Fruit fly (Drosophila melanogaster) whole organism, embryonic: Measurements from ENCODE around the gene CG43850.

Experiments used
- Adf1 ChIP-seq: fragments of 200-800 bp; sonication (Bioruptor generic); IDR thresholded peaks from 2 replicates; pipeline ENCODE4 v1.3.6; 2022; ENCODE audit warnings: missing biosample characterization, missing genetic modification characterization
- CG11696 ChIP-seq: fragments of 200-800 bp; sonication (Bioruptor generic); IDR thresholded peaks from 2 replicates; pipeline ENCODE4 v1.3.6; 2022; ENCODE audit warnings: missing biosample characterization, missing genetic modification characterization
- CG12071 ChIP-seq: fragments of 200-800 bp; sonication (Bioruptor generic); optimal IDR thresholded peaks from 3 replicates; lab custom pipeline; 2018; ENCODE audit warnings: missing biosample characterization, mild to moderate bottlenecking, missing genetic modification characterization
- CG12299 ChIP-seq: fragments of 200-800 bp; sonication (Bioruptor generic); optimal IDR thresholded peaks from 2 replicates; lab custom pipeline; 2018; ENCODE audit warnings: missing biosample characterization, mild to moderate bottlenecking, missing genetic modification characterization
- CG14050 ChIP-seq: fragments of 200-800 bp; sonication (Bioruptor generic); IDR thresholded peaks from 3 replicates; pipeline ENCODE4 v1.3.6; 2022; ENCODE audit warnings: missing biosample characterization, missing genetic modification characterization
- CG14965 ChIP-seq: fragments of 200-800 bp; sonication (Bioruptor generic); optimal IDR thresholded peaks from 2 replicates; lab custom pipeline; 2016; ENCODE audit warnings: missing biosample characterization, missing genetic modification characterization, borderline replicate concordance
- CG16779 ChIP-seq: fragments of 200-800 bp; sonication (Bioruptor generic); IDR thresholded peaks from 2 replicates; pipeline ENCODE4 v1.3.6; 2022; ENCODE audit warnings: missing biosample characterization, missing genetic modification characterization
- CG18764 ChIP-seq: fragments of 200-800 bp; sonication (Bioruptor generic); optimal IDR thresholded peaks from 3 replicates; lab custom pipeline; 2016; ENCODE audit warnings: missing biosample characterization, missing genetic modification characterization
- CG2202 ChIP-seq: fragments of 200-800 bp; sonication (Bioruptor generic); optimal IDR thresholded peaks from 2 replicates; lab custom pipeline; 2018; ENCODE audit warnings: missing biosample characterization, mild to moderate bottlenecking, missing genetic modification characterization
- CG30431 ChIP-seq: fragments of 200-800 bp; sonication (Bioruptor generic); optimal IDR thresholded peaks from 2 replicates; lab custom pipeline; 2017; ENCODE audit warnings: missing biosample characterization, missing genetic modification characterization
- CG32772 ChIP-seq: fragments of 200-800 bp; sonication (Bioruptor generic); IDR thresholded peaks from 2 replicates; pipeline ENCODE4 v1.3.6; 2022; ENCODE audit warnings: missing biosample characterization, missing genetic modification characterization
- CG33557 ChIP-seq: fragments of 200-800 bp; sonication (Bioruptor generic); optimal IDR thresholded peaks from 2 replicates; lab custom pipeline; 2019; ENCODE audit warnings: missing biosample characterization, mild to moderate bottlenecking, missing genetic modification characterization, moderate library complexity
- CG34422 ChIP-seq: fragments of 200-800 bp; sonication (Bioruptor generic); IDR thresholded peaks from 3 replicates; pipeline ENCODE4 v1.3.6; 2022; ENCODE audit warnings: missing biosample characterization, missing genetic modification characterization
- CG42726 ChIP-seq: fragments of 200-800 bp; sonication (Bioruptor generic); IDR thresholded peaks from 2 replicates; pipeline ENCODE4 v1.3.6; 2022; ENCODE audit warnings: missing biosample characterization, missing genetic modification characterization; ENCODE audit not compliant: partially characterized antibody
- CG6683 ChIP-seq: fragments of 200-800 bp; sonication (Bioruptor generic); optimal IDR thresholded peaks from 2 replicates; lab custom pipeline; 2017; ENCODE audit warnings: missing biosample characterization, mild to moderate bottlenecking, missing genetic modification characterization, missing genetic modification reagents
- CG7372 ChIP-seq: fragments of 200-800 bp; sonication (Bioruptor generic); IDR thresholded peaks from 2 replicates; pipeline ENCODE4 v1.3.6; 2022; ENCODE audit warnings: missing biosample characterization, missing genetic modification characterization
- CG7928 ChIP-seq: fragments of 200-800 bp; sonication (Bioruptor generic); optimal IDR thresholded peaks from 2 replicates; lab custom pipeline; 2017; ENCODE audit warnings: missing biosample characterization, mild to moderate bottlenecking, missing genetic modification characterization
- CG8388 ChIP-seq: fragments of 200-800 bp; sonication (Bioruptor generic); optimal IDR thresholded peaks from 2 replicates; lab custom pipeline; 2019; ENCODE audit warnings: missing biosample characterization, mild to moderate bottlenecking, missing genetic modification characterization, moderate library complexity
- D ChIP-seq, 2 experiments: fragments of 200-800 bp in 1 of 2; fragments of >200 bp in 1 of 2; sonication (Bioruptor generic) in 1 of 2; optimal IDR thresholded peaks; 2 replicates in 1 of 2; 3 replicates in 1 of 2; lab custom pipeline; 2017; ENCODE audit warnings: mild to moderate bottlenecking in 1 of 2, missing biosample characterization in 1 of 2, missing genetic modification characterization in 1 of 2, missing genetic modification reagents in 1 of 2
- Deaf1 ChIP-seq: fragments of 200-800 bp; optimal IDR thresholded peaks from 3 replicates; lab custom pipeline; 2019; ENCODE audit warnings: missing biosample characterization, mild to moderate bottlenecking, missing genetic modification characterization, moderate library complexity
- Dip2 ChIP-seq: fragments of 200-800 bp; sonication (Bioruptor generic); IDR thresholded peaks from 2 replicates; pipeline ENCODE4 v1.3.6; 2022; ENCODE audit warnings: missing biosample characterization, missing genetic modification characterization
- Dll ChIP-seq: fragments of 200-800 bp; sonication (Bioruptor generic); IDR thresholded peaks from 4 replicates; pipeline ENCODE4 v1.3.6; 2022; ENCODE audit warnings: missing biosample characterization, missing genetic modification characterization; ENCODE audit not compliant: partially characterized antibody
- Dp ChIP-seq: fragments of 200-800 bp; sonication (Bioruptor generic); optimal IDR thresholded peaks from 2 replicates; lab custom pipeline; 2018; ENCODE audit warnings: missing biosample characterization, mild to moderate bottlenecking, missing genetic modification characterization, moderate library complexity
- Opbp ChIP-seq: fragments of 200-800 bp; sonication (Bioruptor generic); IDR thresholded peaks from 3 replicates; pipeline ENCODE4 v1.3.6; 2022; ENCODE audit warnings: missing biosample characterization, missing genetic modification characterization; ENCODE audit not compliant: partially characterized antibody
- Poxn ChIP-seq: fragments of 200-800 bp; sonication (Bioruptor generic); IDR thresholded peaks from 2 replicates; pipeline ENCODE4 v1.3.6; 2022; ENCODE audit warnings: missing biosample characterization, missing genetic modification characterization
- Ravus ChIP-seq: fragments of 200-800 bp; sonication (Bioruptor generic); IDR thresholded peaks from 2 replicates; pipeline ENCODE4 v1.3.6; 2022; ENCODE audit warnings: missing biosample characterization, missing genetic modification characterization
- Sox100B ChIP-seq: fragments of 200-800 bp; sonication (Bioruptor generic); optimal IDR thresholded peaks from 3 replicates; lab custom pipeline; 2018; ENCODE audit warnings: missing biosample characterization, mild to moderate bottlenecking, missing genetic modification characterization
- az2 ChIP-seq: fragments of 200-800 bp; sonication (Bioruptor generic); optimal IDR thresholded peaks from 3 replicates; lab custom pipeline; 2016; ENCODE audit warnings: missing biosample characterization, missing genetic modification characterization
- cg ChIP-seq: fragments of 200-800 bp; sonication (Bioruptor generic); optimal IDR thresholded peaks from 3 replicates; lab custom pipeline; 2019; ENCODE audit warnings: missing biosample characterization, mild to moderate bottlenecking, missing genetic modification characterization, moderate library complexity
- da ChIP-seq: fragments of 200-800 bp; sonication (Bioruptor generic); optimal IDR thresholded peaks from 2 replicates; lab custom pipeline; 2016; ENCODE audit warnings: missing biosample characterization, missing genetic modification characterization
- dimm ChIP-seq: fragments of 200-800 bp; sonication (Bioruptor generic); IDR thresholded peaks from 2 replicates; pipeline ENCODE4 v1.3.6; 2022; ENCODE audit warnings: missing biosample characterization, missing genetic modification characterization
- fd64A ChIP-seq: fragments of 200-800 bp; sonication (Bioruptor generic); optimal IDR thresholded peaks from 3 replicates; lab custom pipeline; 2018; ENCODE audit warnings: missing biosample characterization, mild to moderate bottlenecking, missing genetic modification characterization
- gce ChIP-seq: fragments of 200-800 bp; sonication (Bioruptor generic); IDR thresholded peaks from 3 replicates; pipeline ENCODE4 v1.3.6; 2022; ENCODE audit warnings: missing biosample characterization, missing genetic modification characterization
- gem ChIP-seq: fragments of 200-800 bp; sonication (Bioruptor generic); optimal IDR thresholded peaks from 2 replicates; lab custom pipeline; 2019; ENCODE audit warnings: missing biosample characterization, mild to moderate bottlenecking, missing genetic modification characterization, moderate library complexity
- gro ChIP-seq: fragments of 200-800 bp; sonication (Bioruptor generic); optimal IDR thresholded peaks from 2 replicates; lab custom pipeline; 2016; ENCODE audit warnings: missing biosample characterization, missing genetic modification characterization
- hb ChIP-seq: fragments of 200-800 bp; sonication (Bioruptor generic); IDR thresholded peaks from 3 replicates; pipeline ENCODE4 v1.3.6; 2022; ENCODE audit warnings: missing biosample characterization, missing genetic modification characterization; ENCODE audit not compliant: partially characterized antibody
- her ChIP-seq: fragments of 200-800 bp; sonication (Bioruptor generic); optimal IDR thresholded peaks from 2 replicates; lab custom pipeline; 2016; ENCODE audit warnings: missing biosample characterization, missing genetic modification characterization
- insv ChIP-seq, 2 experiments: fragments of 200-800 bp; sonication (Bioruptor generic); optimal IDR thresholded peaks; 3 replicates each; lab custom pipeline; 2016 to 2018; ENCODE audit warnings: missing biosample characterization in 2 of 2, missing genetic modification characterization in 2 of 2
- jing ChIP-seq: fragments of 200-800 bp; sonication (Bioruptor generic); optimal IDR thresholded peaks from 2 replicates; lab custom pipeline; 2018; ENCODE audit warnings: missing biosample characterization, mild to moderate bottlenecking, missing genetic modification characterization
- lab ChIP-seq: fragments of 200-800 bp; sonication (Bioruptor generic); optimal IDR thresholded peaks from 3 replicates; lab custom pipeline; 2017; ENCODE audit warnings: missing biosample characterization, missing genetic modification characterization, mild to moderate bottlenecking, moderate library complexity, missing genetic modification reagents
- lmd ChIP-seq: fragments of 200-800 bp; sonication (Bioruptor generic); IDR thresholded peaks from 2 replicates; pipeline ENCODE4 v1.3.6; 2022; ENCODE audit warnings: missing biosample characterization, missing genetic modification characterization
- nmo ChIP-seq: fragments of 200-800 bp; sonication (Bioruptor generic); optimal IDR thresholded peaks from 2 replicates; lab custom pipeline; 2018; ENCODE audit warnings: missing biosample characterization, mild to moderate bottlenecking, missing genetic modification characterization, moderate library complexity
- oc ChIP-seq: fragments of 200-800 bp; sonication (Bioruptor generic); optimal IDR thresholded peaks from 2 replicates; lab custom pipeline; 2018; ENCODE audit warnings: missing biosample characterization, mild to moderate bottlenecking, missing genetic modification characterization, moderate library complexity
- pzg ChIP-seq: fragments of 200-800 bp; sonication (Bioruptor generic); optimal IDR thresholded peaks from 3 replicates; lab custom pipeline; 2018; ENCODE audit warnings: missing biosample characterization, mild to moderate bottlenecking, missing genetic modification characterization, moderate library complexity
- rib ChIP-seq: fragments of 200-800 bp; sonication (Bioruptor generic); IDR thresholded peaks from 2 replicates; pipeline ENCODE4 v1.3.6; 2022; ENCODE audit warnings: missing biosample characterization, missing genetic modification characterization
- row ChIP-seq: fragments of 200-800 bp; sonication (Bioruptor generic); IDR thresholded peaks from 3 replicates; pipeline ENCODE4 v1.3.6; 2022; ENCODE audit warnings: missing biosample characterization, missing genetic modification characterization
- seq ChIP-seq: fragments of 200-800 bp; sonication (Bioruptor generic); IDR thresholded peaks from 2 replicates; pipeline ENCODE4 v1.3.6; 2022; ENCODE audit warnings: missing biosample characterization, missing genetic modification characterization
- sug ChIP-seq: fragments of 200-800 bp; optimal IDR thresholded peaks from 2 replicates; lab custom pipeline; 2019; ENCODE audit warnings: missing biosample characterization, mild to moderate bottlenecking, missing genetic modification characterization, moderate library complexity
- tio ChIP-seq: fragments of 200-800 bp; sonication (Bioruptor generic); optimal IDR thresholded peaks from 2 replicates; lab custom pipeline; 2017; ENCODE audit warnings: missing biosample characterization, missing genetic modification characterization, inconsistent platforms
- tx ChIP-seq: fragments of 200-800 bp; sonication (Bioruptor generic); optimal IDR thresholded peaks from 2 replicates; lab custom pipeline; 2016; ENCODE audit warnings: missing biosample characterization, missing genetic modification characterization

The CG43850 gene

dm6 chr2L:13378488-13378964, 36.7 kb upstream of the CG43850 start, which contains the start of the genes CG9302 and beta'COP (continued):
- TF ChIP-seq pzg (GFP tag; lab: Kevin White, UChicago) (peak; percentile 35), CG7928 (peak; percentile 9), rib (0 out of 2 replicates have a peak, but pooled peaks have one; percentile 23), az2 (GFP tag; lab: Kevin White, UChicago) (peak; percentile 71), Dip2 (no peak), Adf1 (GFP tag; lab: Robert Waterston, UW) (peak; percentile 48; the same call in 1 of the 2 replicates), gro (peak; percentile 28), CG16779 (GFP tag; lab: Robert Waterston, UW) (no peak), seq (GFP tag; lab: Robert Waterston, UW) (no peak), insv (GFP tag; optimal IDR thresholded peaks at IDR 0.05; lab: Kevin White, UChicago) (peak in 1 of 2 experiments; percentile 37), Poxn (GFP tag; lab: Robert Waterston, UW) (no peak), sug (tag; lab: Kevin White, UChicago) (peak; percentile 85), CG33557 (GFP tag; lab: Kevin White, UChicago) (peak; percentile 65), hb (GFP tag; lab: Robert Waterston, UW) (0 out of 3 replicates have a peak, but pooled peaks have one; percentile 21), Ravus (no peak), gce (GFP tag; lab: Robert Waterston, UW) (no peak), her (no peak), CG34422 (GFP tag; lab: Robert Waterston, UW) (0 out of 3 replicates have a peak, but pooled peaks have one; percentile 57), fd64A (GFP tag; lab: Kevin White, UChicago) (no peak), lmd (GFP tag; lab: Robert Waterston, UW) (peak; percentile 69), CG12071 (GFP tag; lab: Kevin White, UChicago) (no peak), Dll (GFP tag; lab: Robert Waterston, UW) (peak; percentile 76), CG11696 (GFP tag; lab: Robert Waterston, UW) (no peak), Opbp (GFP tag; lab: Robert Waterston, UW) (peak; percentile 68), Sox100B (GFP tag; lab: Kevin White, UChicago) (no peak), CG14050 (no peak), CG6683 (peak; percentile 14), CG32772 (no peak), cg (no peak), tio (GFP tag; lab: Kevin White, UChicago) (no peak), D (optimal IDR thresholded peaks at IDR 0.05; lab: Kevin White, UChicago) (no peak), D (GFP tag; optimal IDR thresholded peaks at IDR 0.05; lab: Kevin White, UChicago) (peak; percentile 32), CG14965 (GFP tag; lab: Kevin White, UChicago) (no peak), row (GFP tag; lab: Robert Waterston, UW) (peak; percentile 95), CG2202 (peak; percentile 10), dimm (no peak), CG42726 (GFP tag; lab: Robert Waterston, UW) (no peak), lab (GFP tag; lab: Kevin White, UChicago) (no peak), tx (peak; percentile 5), CG12299 (tag; lab: Kevin White, UChicago) (no peak), Deaf1 (tag; lab: Kevin White, UChicago) (no peak), CG30431 (GFP tag; lab: Kevin White, UChicago) (peak; percentile 20), Dp (GFP tag; lab: Kevin White, UChicago) (peak; percentile 5), oc (tag; lab: Kevin White, UChicago) (no peak), nmo (GFP tag; lab: Kevin White, UChicago) (peak; percentile 91), da (GFP tag; lab: Kevin White, UChicago) (no peak), CG7372 (GFP tag; lab: Robert Waterston, UW) (no peak; the same call in 1 of the 2 replicates), CG8388 (GFP tag; lab: Kevin White, UChicago) (peak; percentile 50), CG18764 (GFP tag; lab: Kevin White, UChicago) (peak; percentile 39), jing (GFP tag; lab: Kevin White, UChicago) (no peak), gem (tag; lab: Kevin White, UChicago) (peak; percentile 83)
